Worm (Caenorhabditis elegans): ENCODE data around the gene F42A10.9.

Gene F42A10.9

DNA sequence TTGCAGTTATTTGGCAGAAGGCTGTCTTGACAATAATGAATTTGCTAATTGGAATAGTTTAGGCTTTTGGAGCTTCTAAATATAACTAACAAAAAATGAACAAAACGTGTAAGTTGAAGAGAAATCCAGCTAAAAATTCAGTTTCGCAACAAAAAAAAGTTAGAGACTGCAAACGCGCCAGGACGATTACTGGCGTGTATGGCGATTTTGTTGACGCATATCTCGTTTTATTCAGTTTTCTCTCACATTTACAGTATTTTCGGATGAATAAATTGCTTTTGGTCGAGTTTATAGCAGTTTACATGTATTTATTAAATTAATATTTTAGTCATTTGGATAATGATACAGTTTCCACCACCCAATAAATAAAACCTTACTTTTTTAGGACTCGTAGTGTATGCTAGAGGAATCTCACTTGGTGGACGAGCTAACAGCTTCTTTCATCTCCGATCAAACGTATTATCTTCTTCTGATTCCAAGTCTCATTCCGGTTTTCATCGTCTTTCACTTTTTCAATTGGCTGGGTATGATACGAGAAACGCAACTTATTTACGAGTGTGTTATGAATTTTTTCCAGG, 8.7 kb downstream of the F42A10.9 start, which contains the start of the genes abcf-3 and F42A10.5 (continued):
- no peak for TF ChIP-seq ekl-4 (GFP tag; IDR thresholded peaks at IDR 0.05)
- no peak for TF ChIP-seq sdz-38 (tag; optimal IDR thresholded peaks at IDR 0.05)
- peak; percentile 28 for TF ChIP-seq xnd-1 (tag; optimal IDR thresholded peaks at IDR 0.05)
- no peak for TF ChIP-seq ztf-26 (tag; optimal IDR thresholded peaks at IDR 0.05)
- no peak for TF ChIP-seq atf-7 (tag; optimal IDR thresholded peaks at IDR 0.05)
- TF ChIP-seq cebp-1 (GFP tag; IDR thresholded peaks at IDR 0.05): no peak
- peak; percentile 93 for TF ChIP-seq cebp-1 (tag; optimal IDR thresholded peaks at IDR 0.05)
- TF ChIP-seq rcor-1 (GFP tag; IDR thresholded peaks at IDR 0.05): 0 out of 2 replicates have a peak, but pooled peaks have one; percentile 31
- peak; percentile 41; the same call in 1 of the 2 replicates for TF ChIP-seq pbrm-1 (GFP tag; IDR thresholded peaks at IDR 0.05)
- peak; percentile 23 for TF ChIP-seq tbp1 (GFP tag; optimal IDR thresholded peaks at IDR 0.05)
- TF ChIP-seq F52B5.7 (tag; optimal IDR thresholded peaks at IDR 0.05): no peak
- peak; percentile 26 for TF ChIP-seq tlf-1 (GFP tag; optimal IDR thresholded peaks at IDR 0.05)
- no peak for TF ChIP-seq B0336.3 (GFP tag; IDR thresholded peaks at IDR 0.05)
- no peak for TF ChIP-seq unc-62 (GFP tag; optimal IDR thresholded peaks at IDR 0.05)
- no peak for TF ChIP-seq ceh-79 (tag; optimal IDR thresholded peaks at IDR 0.05)
- TF ChIP-seq attf-5 (GFP tag; optimal IDR thresholded peaks at IDR 0.05): peak; percentile 33
- no peak for TF ChIP-seq F39B2.1 (GFP tag; IDR thresholded peaks at IDR 0.05)
- no peak for TF ChIP-seq ceh-100 (GFP tag; IDR thresholded peaks at IDR 0.05)
- no peak for TF ChIP-seq mes-4 (tag; optimal IDR thresholded peaks at IDR 0.05)
- no peak for TF ChIP-seq zfh-2 (GFP tag; conservative IDR thresholded peaks at IDR 0.05)
- peak; percentile 52 for TF ChIP-seq lin-40 (tag; optimal IDR thresholded peaks at IDR 0.05)
- 0 out of 2 replicates have a peak, but pooled peaks have one; percentile 58 for TF ChIP-seq Y53G8AR.9 (GFP tag; conservative IDR thresholded peaks at IDR 0.05)
- peak; percentile 23 for TF ChIP-seq efl-1 (GFP tag; optimal IDR thresholded peaks at IDR 0.05)
- no peak for TF ChIP-seq F55B11.4 (tag; optimal IDR thresholded peaks at IDR 0.05; ENCODE audit: borderline replicate concordance, insufficient read depth)
- TF ChIP-seq ZK185.1 (tag; optimal IDR thresholded peaks at IDR 0.05; ENCODE audit: poor library complexity, severe bottlenecking): no peak
- TF ChIP-seq tbx-9 (tag; optimal IDR thresholded peaks at IDR 0.05; ENCODE audit: borderline replicate concordance): no peak
- TF ChIP-seq ztf-6 (GFP tag; IDR thresholded peaks at IDR 0.05): no peak
- no peak for TF ChIP-seq aptf-2 (GFP tag; conservative IDR thresholded peaks at IDR 0.05)
- TF ChIP-seq madf-6 (GFP tag; IDR thresholded peaks at IDR 0.05): peak; percentile 55; the same call in 1 of the 2 replicates
- TF ChIP-seq Y67H2A.10 (GFP tag; conservative IDR thresholded peaks at IDR 0.05): no peak
- TF ChIP-seq hsf-1 (GFP tag; IDR thresholded peaks at IDR 0.05): no peak
- no peak for TF ChIP-seq hrde-1 (tag; optimal IDR thresholded peaks at IDR 0.05; ENCODE audit: borderline replicate concordance)
- no peak for TF ChIP-seq egl-18 (GFP tag; IDR thresholded peaks at IDR 0.05)
- 0 out of 2 replicates have a peak, but pooled peaks have one; percentile 12 for TF ChIP-seq attf-3 (GFP tag; conservative IDR thresholded peaks at IDR 0.05)
- no peak for TF ChIP-seq sea-2 (GFP tag; IDR thresholded peaks at IDR 0.05)
- no peak for TF ChIP-seq pha-4 (tag; optimal IDR thresholded peaks at IDR 0.05)
- no peak for TF ChIP-seq F49E8.2 (tag; optimal IDR thresholded peaks at IDR 0.05; ENCODE audit: insufficient read depth)
- no peak for TF ChIP-seq fkh-3 (tag; optimal IDR thresholded peaks at IDR 0.05)
- TF ChIP-seq ceh-58 (GFP tag; IDR thresholded peaks at IDR 0.05): no peak
- TF ChIP-seq lin-54 (GFP tag; optimal IDR thresholded peaks at IDR 0.05): peak; percentile 64
- no peak for TF ChIP-seq hlh-12 (tag; optimal IDR thresholded peaks at IDR 0.05)
- TF ChIP-seq F57C9.4 (tag; optimal IDR thresholded peaks at IDR 0.05): no peak
- no peak for TF ChIP-seq nfya-2 (GFP tag; IDR thresholded peaks at IDR 0.05)
- peak; percentile 66 for TF ChIP-seq mcd-1 (GFP tag; IDR thresholded peaks at IDR 0.05)
- TF ChIP-seq lsl-1 (GFP tag; optimal IDR thresholded peaks at IDR 0.05): peak; percentile 47
- TF ChIP-seq snpc-1.3 (tag; optimal IDR thresholded peaks at IDR 0.05; ENCODE audit: insufficient read depth): peak; percentile 67

Data from whole organism, young adult.